Fruit fly (Drosophila melanogaster) whole organism, embryonic: ENCODE results near the gene CG11634.
A peak's percentile ranks its signal among the peaks of the same experiment; 100 is the strongest.

ENCODE experiments used
- Abd-B ChIP-seq: fragments of 200-800 bp; sonication (Bioruptor generic); optimal IDR thresholded peaks from 2 replicates; lab custom pipeline; 2018; ENCODE audit warnings: missing biosample characterization, mild to moderate bottlenecking, missing genetic modification characterization, moderate library complexity
- BEAF-32 ChIP-seq: fragments of 200-800 bp; sonication (Bioruptor generic); optimal IDR thresholded peaks from 3 replicates; lab custom pipeline; 2017; ENCODE audit warnings: missing biosample characterization, missing genetic modification characterization, mild to moderate bottlenecking, moderate library complexity, missing genetic modification reagents
- CG11504 ChIP-seq: fragments of 200-800 bp; sonication (Bioruptor generic); optimal IDR thresholded peaks from 3 replicates; lab custom pipeline; 2019; ENCODE audit warnings: missing biosample characterization, mild to moderate bottlenecking, missing genetic modification characterization, moderate library complexity
- CG11560 ChIP-seq: fragments of 200-800 bp; sonication (Bioruptor generic); IDR thresholded peaks from 3 replicates; pipeline ENCODE4 v1.3.6; 2022; ENCODE audit warnings: missing biosample characterization, missing genetic modification characterization
- CG11695 ChIP-seq: fragments of 200-800 bp; sonication (Bioruptor generic); IDR thresholded peaks from 3 replicates; pipeline ENCODE4 v1.3.6; 2022; ENCODE audit warnings: missing biosample characterization, missing genetic modification characterization
- CG13123 ChIP-seq: fragments of 200-800 bp; sonication (Bioruptor generic); optimal IDR thresholded peaks from 2 replicates; lab custom pipeline; 2016; ENCODE audit warnings: missing biosample characterization, missing genetic modification characterization
- CG15479 ChIP-seq: fragments of 200-800 bp; sonication (Bioruptor generic); optimal IDR thresholded peaks from 3 replicates; lab custom pipeline; 2019; ENCODE audit warnings: missing biosample characterization, mild to moderate bottlenecking, missing genetic modification characterization, moderate library complexity
- CG16813 ChIP-seq: fragments of 200-800 bp; sonication (Bioruptor generic); IDR thresholded peaks from 3 replicates; pipeline ENCODE4 v1.3.6; 2022; ENCODE audit warnings: missing biosample characterization, missing genetic modification characterization; ENCODE audit not compliant: partially characterized antibody
- CG17328 ChIP-seq: fragments of 200-800 bp; sonication (Bioruptor generic); IDR thresholded peaks from 2 replicates; pipeline ENCODE4 v1.3.6; 2022; ENCODE audit warnings: missing biosample characterization, missing genetic modification characterization
- CG17568 ChIP-seq: fragments of 200-800 bp; sonication (Bioruptor generic); optimal IDR thresholded peaks from 2 replicates; lab custom pipeline; 2018; ENCODE audit warnings: missing biosample characterization, mild to moderate bottlenecking, missing genetic modification characterization, moderate library complexity
- CG17802 ChIP-seq: fragments of 200-800 bp; sonication (Bioruptor generic); optimal IDR thresholded peaks from 2 replicates; lab custom pipeline; 2018; ENCODE audit warnings: missing biosample characterization, mild to moderate bottlenecking, missing genetic modification characterization, moderate library complexity
- CG17829 ChIP-seq: fragments of 200-800 bp; optimal IDR thresholded peaks from 2 replicates; lab custom pipeline; 2019; ENCODE audit warnings: missing biosample characterization, mild to moderate bottlenecking, missing genetic modification characterization, moderate library complexity
- CG2678 ChIP-seq: fragments of 200-800 bp; sonication (Bioruptor generic); optimal IDR thresholded peaks from 3 replicates; lab custom pipeline; 2019; ENCODE audit warnings: missing biosample characterization, mild to moderate bottlenecking, missing genetic modification characterization, moderate library complexity
- CG2875 ChIP-seq: fragments of 200-800 bp; sonication (Bioruptor generic); optimal IDR thresholded peaks from 2 replicates; lab custom pipeline; 2017; ENCODE audit warnings: missing biosample characterization, mild to moderate bottlenecking, missing genetic modification characterization, missing genetic modification reagents
- CG31388 ChIP-seq: fragments of 200-800 bp; sonication (Bioruptor generic); optimal IDR thresholded peaks from 2 replicates; lab custom pipeline; 2016; ENCODE audit warnings: missing biosample characterization, missing genetic modification characterization
- CG33557 ChIP-seq: fragments of 200-800 bp; sonication (Bioruptor generic); optimal IDR thresholded peaks from 2 replicates; lab custom pipeline; 2019; ENCODE audit warnings: missing biosample characterization, mild to moderate bottlenecking, missing genetic modification characterization, moderate library complexity
- CG3407 ChIP-seq: fragments of 200-800 bp; sonication (Bioruptor generic); optimal IDR thresholded peaks from 2 replicates; lab custom pipeline; 2018; ENCODE audit warnings: missing biosample characterization, mild to moderate bottlenecking, missing genetic modification characterization
- CG4424 ChIP-seq: fragments of 200-800 bp; sonication (Bioruptor generic); optimal IDR thresholded peaks from 3 replicates; lab custom pipeline; 2016; ENCODE audit warnings: missing biosample characterization, missing genetic modification characterization
- CG5180 ChIP-seq: fragments of 200-800 bp; sonication (Bioruptor generic); optimal IDR thresholded peaks from 3 replicates; lab custom pipeline; 2017; ENCODE audit warnings: missing biosample characterization, missing genetic modification characterization, mild to moderate bottlenecking, moderate library complexity, missing genetic modification reagents
- CG8388 ChIP-seq: fragments of 200-800 bp; sonication (Bioruptor generic); optimal IDR thresholded peaks from 2 replicates; lab custom pipeline; 2019; ENCODE audit warnings: missing biosample characterization, mild to moderate bottlenecking, missing genetic modification characterization, moderate library complexity
- CG9215 ChIP-seq: fragments of 200-800 bp; sonication (Bioruptor generic); IDR thresholded peaks from 2 replicates; pipeline ENCODE4 v1.3.6; 2022; ENCODE audit warnings: missing biosample characterization, missing genetic modification characterization
- CG9609 ChIP-seq: fragments of 200-800 bp; sonication (Bioruptor generic); optimal IDR thresholded peaks from 3 replicates; lab custom pipeline; 2016; ENCODE audit warnings: missing biosample characterization, missing genetic modification characterization
- CkIIα-i1 ChIP-seq: fragments of 200-800 bp; sonication (Bioruptor generic); IDR thresholded peaks from 2 replicates; pipeline ENCODE4 v1.3.6; 2022; ENCODE audit warnings: missing biosample characterization, missing genetic modification characterization
- Dll ChIP-seq: fragments of 200-800 bp; sonication (Bioruptor generic); IDR thresholded peaks from 4 replicates; pipeline ENCODE4 v1.3.6; 2022; ENCODE audit warnings: missing biosample characterization, missing genetic modification characterization; ENCODE audit not compliant: partially characterized antibody
- E2f2 ChIP-seq: fragments of 200-800 bp; sonication (Bioruptor generic); IDR thresholded peaks from 2 replicates; pipeline ENCODE4 v1.3.6; 2022; ENCODE audit warnings: missing biosample characterization, missing genetic modification characterization
- Lhr ChIP-seq: fragments of 200-800 bp; sonication (Bioruptor generic); optimal IDR thresholded peaks from 3 replicates; lab custom pipeline; 2017; ENCODE audit warnings: mild to moderate bottlenecking, missing biosample characterization, missing genetic modification reagents, missing genetic modification characterization
- Lpt ChIP-seq: fragments of >200 bp; optimal IDR thresholded peaks from 2 replicates; lab custom pipeline; 2018; ENCODE audit warnings: missing biosample characterization, missing genetic modification characterization
- MBD-R2 ChIP-seq: fragments of 200-800 bp; sonication (Bioruptor generic); IDR thresholded peaks from 2 replicates; pipeline ENCODE4 v1.3.6; 2022; ENCODE audit warnings: missing biosample characterization, missing genetic modification characterization
- Myb ChIP-seq: fragments of 200-800 bp; sonication (Bioruptor generic); optimal IDR thresholded peaks from 2 replicates; lab custom pipeline; 2016; ENCODE audit warnings: missing biosample characterization, missing genetic modification characterization
- Scr ChIP-seq: fragments of 200-800 bp; sonication (Bioruptor generic); IDR thresholded peaks from 2 replicates; pipeline ENCODE4 v1.3.6; 2022; ENCODE audit warnings: missing biosample characterization, missing genetic modification characterization; ENCODE audit not compliant: partially characterized antibody
- Side ChIP-seq: fragments of 200-800 bp; sonication (Bioruptor generic); optimal IDR thresholded peaks from 2 replicates; lab custom pipeline; 2016; ENCODE audit warnings: missing biosample characterization, missing genetic modification characterization
- ara ChIP-seq: fragments of 200-800 bp; sonication (Bioruptor generic); IDR thresholded peaks from 2 replicates; pipeline ENCODE4 v1.3.6; 2022; ENCODE audit warnings: missing biosample characterization, missing genetic modification characterization
- bab2 ChIP-seq: fragments of 200-800 bp; sonication (Bioruptor generic); optimal IDR thresholded peaks from 2 replicates; lab custom pipeline; 2016; ENCODE audit warnings: missing biosample characterization, missing genetic modification characterization
- bbx ChIP-seq: fragments of 200-800 bp; sonication (Bioruptor generic); IDR thresholded peaks from 2 replicates; pipeline ENCODE4 v1.3.6; 2022; ENCODE audit warnings: missing biosample characterization, missing genetic modification characterization; ENCODE audit not compliant: partially characterized antibody
- cwo ChIP-seq: fragments of 200-800 bp; sonication (Bioruptor generic); optimal IDR thresholded peaks from 3 replicates; lab custom pipeline; 2017; ENCODE audit warnings: missing biosample characterization, missing genetic modification characterization, mild to moderate bottlenecking, moderate library complexity, missing genetic modification reagents
- da ChIP-seq: fragments of 200-800 bp; sonication (Bioruptor generic); optimal IDR thresholded peaks from 2 replicates; lab custom pipeline; 2016; ENCODE audit warnings: missing biosample characterization, missing genetic modification characterization
- ewg ChIP-seq: fragments of 200-800 bp; sonication (Bioruptor generic); optimal IDR thresholded peaks from 3 replicates; lab custom pipeline; 2017; ENCODE audit warnings: mild to moderate bottlenecking, missing biosample characterization, missing genetic modification reagents, missing genetic modification characterization
- lilli ChIP-seq: fragments of 200-800 bp; sonication (Bioruptor generic); optimal IDR thresholded peaks from 3 replicates; lab custom pipeline; 2016; ENCODE audit warnings: missing biosample characterization, missing genetic modification characterization
- nmo ChIP-seq: fragments of 200-800 bp; sonication (Bioruptor generic); optimal IDR thresholded peaks from 2 replicates; lab custom pipeline; 2018; ENCODE audit warnings: missing biosample characterization, mild to moderate bottlenecking, missing genetic modification characterization, moderate library complexity
- org-1 ChIP-seq: fragments of 200-800 bp; sonication (Bioruptor generic); optimal IDR thresholded peaks from 2 replicates; lab custom pipeline; 2017; ENCODE audit warnings: missing biosample characterization, missing genetic modification characterization
- pan ChIP-seq, 4 experiments: fragments of >200 bp in 3 of 4; fragments of 200-800 bp in 1 of 4; sonication (Bioruptor generic) in 1 of 4; optimal IDR thresholded peaks in 3 of 4; IDR thresholded peaks in 1 of 4; 2 replicates each; pipeline versions ENCODE4 v1.3.6 to Lab custom; 2017 to 2022; ENCODE audit warnings: missing biosample characterization in 2 of 4, missing genetic modification characterization in 2 of 4, mixed read lengths in 1 of 4
- sens ChIP-seq: fragments of 200-800 bp; sonication (Bioruptor generic); peaks from one replicate; lab custom pipeline; 2016; ENCODE audit warnings: missing biosample characterization, missing genetic modification characterization
- sima ChIP-seq: fragments of 200-800 bp; sonication (Bioruptor generic); optimal IDR thresholded peaks from 2 replicates; lab custom pipeline; 2016; ENCODE audit warnings: missing biosample characterization, missing genetic modification characterization
- sr ChIP-seq: fragments of 200-800 bp; sonication (Bioruptor generic); IDR thresholded peaks from 3 replicates; pipeline ENCODE4 v1.3.6; 2022; ENCODE audit warnings: missing biosample characterization, missing genetic modification characterization
- tio ChIP-seq: fragments of 200-800 bp; sonication (Bioruptor generic); optimal IDR thresholded peaks from 2 replicates; lab custom pipeline; 2017; ENCODE audit warnings: missing biosample characterization, missing genetic modification characterization, inconsistent platforms
- unc-4 ChIP-seq: fragments of 200-800 bp; sonication (Bioruptor generic); IDR thresholded peaks from 2 replicates; pipeline ENCODE4 v1.3.6; 2022; ENCODE audit warnings: missing biosample characterization, missing genetic modification characterization; ENCODE audit not compliant: partially characterized antibody
- zf30C ChIP-seq: fragments of 200-800 bp; sonication (Bioruptor generic); optimal IDR thresholded peaks from 3 replicates; lab custom pipeline; 2018; ENCODE audit warnings: missing biosample characterization, mild to moderate bottlenecking, missing genetic modification characterization

Gene CG11634

DNA sequence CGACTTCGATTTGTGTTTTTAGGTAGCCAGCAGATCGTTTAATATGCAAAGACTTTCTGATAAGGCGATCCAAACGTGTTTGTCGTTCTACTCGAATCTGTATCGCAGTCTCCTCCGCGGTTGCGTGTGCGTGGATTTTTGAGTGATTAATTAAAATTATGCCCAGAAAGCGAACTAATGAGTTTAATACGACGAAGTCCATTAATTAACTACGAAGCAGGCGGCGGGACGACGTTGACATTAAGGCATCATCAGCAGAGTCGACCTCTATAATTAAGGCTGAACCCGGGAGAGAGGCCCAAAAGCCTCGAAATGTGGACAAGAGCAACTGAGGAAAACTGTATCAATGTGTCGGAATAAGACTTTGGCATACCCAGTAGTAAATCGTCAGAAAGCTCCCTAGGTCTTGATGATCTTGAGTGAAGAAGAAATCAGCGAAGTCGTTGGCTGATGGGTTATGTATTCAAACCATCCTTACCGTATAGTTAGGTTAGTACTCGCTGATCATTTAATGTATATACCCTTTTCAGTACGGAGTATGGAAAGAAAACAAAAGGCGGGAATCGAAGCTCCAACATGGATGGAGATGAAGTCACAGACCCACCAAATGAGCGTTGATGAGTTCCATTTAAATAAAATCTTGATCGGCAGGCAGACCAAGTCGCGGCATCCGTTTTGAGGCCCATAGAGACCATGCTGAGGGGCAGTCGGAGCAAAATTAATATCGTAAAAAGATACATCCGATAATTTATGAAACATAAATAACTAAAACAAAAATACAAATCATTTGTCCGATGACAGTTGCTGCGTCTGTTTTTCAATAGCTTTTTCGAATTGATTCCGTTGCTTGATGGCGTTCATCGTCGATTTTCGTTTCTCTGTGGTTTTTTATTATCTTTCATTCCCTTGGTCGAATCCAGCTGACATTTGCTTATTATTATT is 48.8 kb upstream of the CG11634 start (continued):
- peak; percentile 67 for TF ChIP-seq CG31388 (GFP tag; lab: Kevin White, UChicago)
- peak; percentile 94 for TF ChIP-seq CG9609 (GFP tag; lab: Kevin White, UChicago)
- TF ChIP-seq E2f2 (GFP tag; lab: Robert Waterston, UW): peak; percentile 57
- TF ChIP-seq CG33557 (GFP tag; lab: Kevin White, UChicago): peak; percentile 86
- peak; percentile 93 for TF ChIP-seq CG17328 (GFP tag; lab: Robert Waterston, UW)
- peak; percentile 94 for TF ChIP-seq CG2678 (tag; lab: Kevin White, UChicago)
- TF ChIP-seq CG11504 (tag; lab: Kevin White, UChicago): peak; percentile 93
- peak; percentile 91 for TF ChIP-seq CG2875 (GFP tag; lab: Kevin White, UChicago)
- TF ChIP-seq Lpt: no peak
- TF ChIP-seq nmo (GFP tag; lab: Kevin White, UChicago): peak; percentile 96
- TF ChIP-seq BEAF-32 (GFP tag; lab: Kevin White, UChicago): no peak
- peak; percentile 86 for TF ChIP-seq org-1
- TF ChIP-seq Side (GFP tag; lab: Kevin White, UChicago): peak; percentile 91
- peak; percentile 92 for TF ChIP-seq CG8388
- peak; percentile 93 for TF ChIP-seq bab2 (GFP tag; lab: Kevin White, UChicago)
- peak; percentile 54; the same call in 1 of the 2 replicates for TF ChIP-seq CkIIα-i1
- TF ChIP-seq da (GFP tag; lab: Kevin White, UChicago): peak; percentile 82
- TF ChIP-seq zf30C: no peak
- TF ChIP-seq ewg (GFP tag; lab: Kevin White, UChicago): peak; percentile 89
- TF ChIP-seq ara: peak; percentile 94
- peak; percentile 89 for TF ChIP-seq CG11695 (GFP tag; lab: Robert Waterston, UW)
- TF ChIP-seq Abd-B (GFP tag; lab: Kevin White, UChicago): peak; percentile 90
- TF ChIP-seq pan (optimal IDR thresholded peaks at IDR 0.05; lab: Kevin White, UChicago): no peak
- peak in 1 of 2 experiments; percentile 92 for TF ChIP-seq pan (GFP tag; optimal IDR thresholded peaks at IDR 0.05 in 1 of 2, IDR thresholded peaks at IDR 0.05 in 1 of 2)
- TF ChIP-seq CG16813 (GFP tag; lab: Robert Waterston, UW): no peak
- TF ChIP-seq CG17829 (tag; lab: Kevin White, UChicago): peak; percentile 96
- TF ChIP-seq Myb (GFP tag; lab: Kevin White, UChicago): peak; percentile 75
- peak; percentile 74 for TF ChIP-seq CG5180
- peak; percentile 82 for TF ChIP-seq Lhr (GFP tag; lab: Kevin White, UChicago)
- TF ChIP-seq CG3407 (GFP tag; lab: Kevin White, UChicago): peak; percentile 88
- peak; percentile 90 for TF ChIP-seq CG4424 (GFP tag; lab: Kevin White, UChicago)
- TF ChIP-seq cwo (GFP tag; lab: Kevin White, UChicago): peak; percentile 76
- TF ChIP-seq Dll (GFP tag; lab: Robert Waterston, UW): no peak
- TF ChIP-seq MBD-R2 (GFP tag; lab: Robert Waterston, UW): peak; percentile 73
- TF ChIP-seq sima: peak; percentile 78
- peak; percentile 77 for TF ChIP-seq CG17568 (GFP tag; lab: Kevin White, UChicago)
- peak; percentile 80 for TF ChIP-seq CG11560 (tag; lab: Robert Waterston, UW)
- TF ChIP-seq unc-4 (GFP tag; lab: Robert Waterston, UW): no peak
- TF ChIP-seq CG9215 (GFP tag; lab: Robert Waterston, UW): peak; percentile 83
- peak; percentile 98 for TF ChIP-seq sens (GFP tag; lab: Kevin White, UChicago)
- TF ChIP-seq CG17802: peak; percentile 72
- TF ChIP-seq Scr (GFP tag; lab: Robert Waterston, UW): no peak
- TF ChIP-seq bbx (GFP tag; lab: Robert Waterston, UW): no peak
- peak; percentile 81 for TF ChIP-seq tio (GFP tag; lab: Kevin White, UChicago)
- TF ChIP-seq CG15479 (GFP tag; lab: Kevin White, UChicago): no peak
- peak; percentile 91 for TF ChIP-seq lilli (GFP tag; lab: Kevin White, UChicago)
- peak; percentile 82 for TF ChIP-seq CG13123 (GFP tag; lab: Kevin White, UChicago)
- peak; percentile 67; the same call in 1 of the 3 replicates for TF ChIP-seq sr (GFP tag; lab: Robert Waterston, UW)
